Worm (Caenorhabditis elegans) whole organism, late embryonic: ENCODE data around the gene C34F6.5.

ENCODE experiments used
- Y22D7AL.16 ChIP-seq: sonication (generic microtip); optimal IDR thresholded peaks from 2 replicates; lab custom pipeline; 2016; ENCODE audit warnings: missing genetic modification characterization, missing compliant biosample characterization
- ceh-34 ChIP-seq: sonication (generic microtip); optimal IDR thresholded peaks from 2 replicates; lab custom pipeline; 2016; ENCODE audit warnings: mild to moderate bottlenecking, missing genetic modification characterization, missing compliant biosample characterization
- ceh-6 ChIP-seq: fragments of 200-800 bp; sonication (Bioruptor generic); optimal IDR thresholded peaks from 2 replicates; lab custom pipeline; 2018; ENCODE audit warnings: mild to moderate bottlenecking, missing genetic modification characterization, missing compliant biosample characterization
- fkh-6 ChIP-seq: sonication (generic microtip); optimal IDR thresholded peaks from 2 replicates; lab custom pipeline; 2016; ENCODE audit warnings: missing genetic modification characterization, missing compliant biosample characterization
- pax-1 ChIP-seq: fragments of 150-350 bp; optimal IDR thresholded peaks from 2 replicates; lab custom pipeline; 2014; ENCODE audit warnings: missing biosample characterization, missing genetic modification characterization
- pqm-1 ChIP-seq: sonication (generic microtip); optimal IDR thresholded peaks from 2 replicates; lab custom pipeline; 2016; ENCODE audit warnings: missing genetic modification characterization, missing compliant biosample characterization
- ttx-3 ChIP-seq: sonication (generic microtip); optimal IDR thresholded peaks from 2 replicates; lab custom pipeline; 2016; ENCODE audit warnings: missing genetic modification reagents, missing genetic modification characterization, missing compliant biosample characterization

- TF ChIP-seq ceh-34 (tag; lab: Kevin White, UChicago): no peak
- TF ChIP-seq pqm-1: no peak
- no peak for TF ChIP-seq ceh-6 (GFP tag; lab: Kevin White, UChicago)
- TF ChIP-seq ttx-3 (tag; lab: Kevin White, UChicago): no peak
- TF ChIP-seq Y22D7AL.16 (tag; lab: Kevin White, UChicago): no peak
- no peak for TF ChIP-seq fkh-6 (tag; lab: Kevin White, UChicago)
- TF ChIP-seq pax-1: no peak
Observed at ce11 chrX:11185498-11185897, 23.2 kb downstream of the C34F6.5 start, which contains the start of gene gnrr-7.
